Fruit fly (Drosophila melanogaster): ENCODE results near the gene Nepl19.

- no peak for TF ChIP-seq woc (GFP tag; optimal IDR thresholded peaks at IDR 0.05)
- TF ChIP-seq Mio (GFP tag; optimal IDR thresholded peaks at IDR 0.05) = no peak
- TF ChIP-seq OdsH (GFP tag; optimal IDR thresholded peaks at IDR 0.05) = no peak
- TF ChIP-seq usp (GFP tag; optimal IDR thresholded peaks at IDR 0.05) = no peak
- TF ChIP-seq Myc (optimal IDR thresholded peaks at IDR 0.05) = no peak
- no peak for TF ChIP-seq psq (GFP tag; optimal IDR thresholded peaks at IDR 0.05)
- no peak for TF ChIP-seq Vsx2 (GFP tag; optimal IDR thresholded peaks at IDR 0.05; ENCODE audit: partially characterized antibody)
- no peak for TF ChIP-seq h (GFP tag; optimal IDR thresholded peaks at IDR 0.05)
- no peak for TF ChIP-seq jim (GFP tag; optimal IDR thresholded peaks at IDR 0.05)
- no peak for TF ChIP-seq brk (GFP tag; optimal IDR thresholded peaks at IDR 0.05)
These were observed 4.6 kb downstream of the Nepl19 start, which contains the start of gene Nepl18 for dm6 chr3R:28875345-28875744.

All from whole organism, wandering third instar larva.